Worm (Caenorhabditis elegans) whole organism, L4/young adult: ENCODE measurements around the gene mig-6.

Experiments used
- W03F9.2 ChIP-seq: fragments of 150-350 bp; optimal IDR thresholded peaks from 2 replicates; lab custom pipeline; 2014; ENCODE audit warnings: missing biosample characterization, missing genetic modification characterization
- him-1 ChIP-seq: sonication (generic microtip); optimal IDR thresholded peaks from 2 replicates; lab custom pipeline; 2016; ENCODE audit warnings: missing genotype, missing genetic modification reagents, missing genetic modification characterization, missing compliant biosample characterization

ce11 chrV:7804801-7805163 lies 22.2 kb upstream of the mig-6 start, which contains the start of gene xpo-1:
- no peak for TF ChIP-seq W03F9.2 (tag; lab: Kevin White, UChicago)
- TF ChIP-seq him-1 (tag; lab: Kevin White, UChicago): no peak
